Fruit fly (Drosophila melanogaster): Measurements from ENCODE around the gene CG9922.

CG9922 gene

DNA sequence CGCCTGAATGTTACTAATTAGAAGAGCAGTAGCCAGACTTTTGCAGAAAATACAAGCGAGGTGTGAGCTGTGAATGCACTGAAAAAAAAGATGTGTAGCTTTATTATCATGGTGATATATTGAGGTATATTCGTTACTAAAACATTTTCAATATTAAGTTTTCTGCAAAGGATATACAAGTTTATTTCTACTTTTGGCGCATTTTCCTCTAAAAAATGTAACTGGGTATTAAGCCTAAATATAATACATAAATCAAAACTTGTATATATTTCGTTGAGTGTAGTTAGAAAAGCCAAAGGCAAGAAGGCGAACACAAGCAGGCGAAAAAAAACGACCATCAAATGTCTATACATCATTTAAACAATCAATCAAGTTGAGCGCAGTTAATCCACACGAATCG, 5.4 kb upstream of the CG9922 start (continued):
- TF ChIP-seq oc (tag; optimal IDR thresholded peaks at IDR 0.05), result no peak
- no peak for TF ChIP-seq CG30403 (GFP tag; optimal IDR thresholded peaks at IDR 0.05)
- TF ChIP-seq CG10431 (GFP tag; optimal IDR thresholded peaks at IDR 0.05), result no peak
- no peak for TF ChIP-seq fd64A (GFP tag; optimal IDR thresholded peaks at IDR 0.05)
- no peak for TF ChIP-seq CG12104 (GFP tag; optimal IDR thresholded peaks at IDR 0.05)
- TF ChIP-seq CG10543 (GFP tag; optimal IDR thresholded peaks at IDR 0.05), result no peak
- TF ChIP-seq sd (tag; optimal IDR thresholded peaks at IDR 0.05), result no peak
- TF ChIP-seq Ptx1 (GFP tag; IDR thresholded peaks at IDR 0.05), result no peak
- TF ChIP-seq D19B (GFP tag; optimal IDR thresholded peaks at IDR 0.05), result no peak
- TF ChIP-seq pita (GFP tag; optimal IDR thresholded peaks at IDR 0.05), result no peak
- TF ChIP-seq dmrt99B (tag; optimal IDR thresholded peaks at IDR 0.05), result peak; percentile 20
- TF ChIP-seq CG16779 (GFP tag; IDR thresholded peaks at IDR 0.05), result no peak
- TF ChIP-seq CG7786 (GFP tag; optimal IDR thresholded peaks at IDR 0.05), result no peak
- TF ChIP-seq phol (tag; optimal IDR thresholded peaks at IDR 0.05), result peak; percentile 50
- no peak for TF ChIP-seq CG17328 (GFP tag; IDR thresholded peaks at IDR 0.05)
- TF ChIP-seq Gsc (GFP tag; IDR thresholded peaks at IDR 0.05), result no peak
- TF ChIP-seq CG16863 (GFP tag; optimal IDR thresholded peaks at IDR 0.05), result no peak
- no peak for TF ChIP-seq lov (optimal IDR thresholded peaks at IDR 0.05)
- no peak for TF ChIP-seq lov (GFP tag; IDR thresholded peaks at IDR 0.05)
- no peak for TF ChIP-seq CG17912 (GFP tag; optimal IDR thresholded peaks at IDR 0.05)
- TF ChIP-seq Ravus (GFP tag; IDR thresholded peaks at IDR 0.05), result no peak
- no peak for TF ChIP-seq fru (optimal IDR thresholded peaks at IDR 0.05)
- no peak for TF ChIP-seq gce (GFP tag; IDR thresholded peaks at IDR 0.05)
- no peak for TF ChIP-seq Dp (GFP tag; optimal IDR thresholded peaks at IDR 0.05)
- peak; percentile 9 for TF ChIP-seq CG10654 (GFP tag; optimal IDR thresholded peaks at IDR 0.05)
- no peak for TF ChIP-seq CG7928 (GFP tag; optimal IDR thresholded peaks at IDR 0.05)
- TF ChIP-seq dm (GFP tag; optimal IDR thresholded peaks at IDR 0.05), result no peak
- no peak for TF ChIP-seq slp2 (GFP tag; optimal IDR thresholded peaks at IDR 0.05)
- no peak for TF ChIP-seq cato (GFP tag; optimal IDR thresholded peaks at IDR 0.05; ENCODE audit: borderline replicate concordance)
- TF ChIP-seq CG34376 (GFP tag; optimal IDR thresholded peaks at IDR 0.05), result no peak
- TF ChIP-seq Usf (GFP tag; optimal IDR thresholded peaks at IDR 0.05), result no peak
- TF ChIP-seq CG15011 (GFP tag; optimal IDR thresholded peaks at IDR 0.05), result no peak
- TF ChIP-seq CG8924 (tag; optimal IDR thresholded peaks at IDR 0.05), result no peak
- no peak for TF ChIP-seq hb (GFP tag; IDR thresholded peaks at IDR 0.05; ENCODE audit: partially characterized antibody)
- TF ChIP-seq CG4282 (GFP tag; optimal IDR thresholded peaks at IDR 0.05), result no peak
- no peak for TF ChIP-seq CoRest (tag; optimal IDR thresholded peaks at IDR 0.05)
- peak in 1 of 2 experiments; percentile 12 for TF ChIP-seq bsh (GFP tag; optimal IDR thresholded peaks at IDR 0.05)
- no peak for TF ChIP-seq Chrac-16 (GFP tag; optimal IDR thresholded peaks at IDR 0.05)
- TF ChIP-seq az2 (GFP tag; optimal IDR thresholded peaks at IDR 0.05), result no peak
- no peak for TF ChIP-seq CG10462 (GFP tag; optimal IDR thresholded peaks at IDR 0.05)
- no peak for TF ChIP-seq exex (tag; optimal IDR thresholded peaks at IDR 0.05)
- TF ChIP-seq CG33213 (GFP tag; optimal IDR thresholded peaks at IDR 0.05), result no peak
- no peak for TF ChIP-seq her (GFP tag; optimal IDR thresholded peaks at IDR 0.05)
- no peak for TF ChIP-seq Ets97D (GFP tag; optimal IDR thresholded peaks at IDR 0.05)
- TF ChIP-seq Dref (GFP tag; IDR thresholded peaks at IDR 0.05), result no peak
- no peak for TF ChIP-seq Asciz (GFP tag; optimal IDR thresholded peaks at IDR 0.05)
- no peak for TF ChIP-seq corto (GFP tag; optimal IDR thresholded peaks at IDR 0.05)
- no peak for TF ChIP-seq lbe (GFP tag; optimal IDR thresholded peaks at IDR 0.05)
- no peak for TF ChIP-seq Hsf (GFP tag; optimal IDR thresholded peaks at IDR 0.05)
- TF ChIP-seq gcm2 (GFP tag; optimal IDR thresholded peaks at IDR 0.05), result no peak
- TF ChIP-seq CG17829 (tag; optimal IDR thresholded peaks at IDR 0.05), result no peak
- no peak for TF ChIP-seq caup (GFP tag; optimal IDR thresholded peaks at IDR 0.05; ENCODE audit: severe bottlenecking)
- TF ChIP-seq CG3407 (GFP tag; optimal IDR thresholded peaks at IDR 0.05), result no peak
